Worm (Caenorhabditis elegans) whole organism, L4 larva: ENCODE measurements around the gene W06A7.2.

Source experiments
- dve-1 ChIP-seq: sonication (generic microtip); optimal IDR thresholded peaks from 2 replicates; lab custom pipeline; 2017; ENCODE audit warnings: antibody characterized with exemption, mild to moderate bottlenecking, missing genetic modification characterization, missing compliant biosample characterization; ENCODE audit not compliant: insufficient read depth
- fos-1 ChIP-seq: fragments of 150-350 bp; optimal IDR thresholded peaks from 2 replicates; lab custom pipeline; 2014; ENCODE audit warnings: missing biosample characterization, missing genetic modification characterization
- lim-7 ChIP-seq: fragments of 200-800 bp; sonication (Bioruptor generic); IDR thresholded peaks from 2 replicates; pipeline ENCODE4 v1.3.6; 2022; ENCODE audit warnings: missing genetic modification characterization, missing compliant biosample characterization
- lin-13 ChIP-seq: fragments of 150-350 bp; optimal IDR thresholded peaks from 2 replicates; lab custom pipeline; 2014; ENCODE audit warnings: missing biosample characterization, missing genetic modification reagents, missing genetic modification characterization
- mep-1 ChIP-seq: fragments of 150-350 bp; sonication (generic microtip); optimal IDR thresholded peaks from 3 replicates; lab custom pipeline; 2014; ENCODE audit warnings: missing biosample characterization, missing genetic modification characterization
- nhr-10 ChIP-seq: fragments of 150-350 bp; optimal IDR thresholded peaks from 2 replicates; lab custom pipeline; 2014; ENCODE audit warnings: missing biosample characterization, missing genetic modification characterization
- skn-1 ChIP-seq: fragments of 150-350 bp; optimal IDR thresholded peaks from 2 replicates; lab custom pipeline; 2014; ENCODE audit warnings: missing biosample characterization, missing genetic modification characterization
- unc-39 ChIP-seq: sonication (generic microtip); optimal IDR thresholded peaks from 2 replicates; lab custom pipeline; 2017; ENCODE audit warnings: missing biosample characterization, missing genetic modification characterization

DNA sequence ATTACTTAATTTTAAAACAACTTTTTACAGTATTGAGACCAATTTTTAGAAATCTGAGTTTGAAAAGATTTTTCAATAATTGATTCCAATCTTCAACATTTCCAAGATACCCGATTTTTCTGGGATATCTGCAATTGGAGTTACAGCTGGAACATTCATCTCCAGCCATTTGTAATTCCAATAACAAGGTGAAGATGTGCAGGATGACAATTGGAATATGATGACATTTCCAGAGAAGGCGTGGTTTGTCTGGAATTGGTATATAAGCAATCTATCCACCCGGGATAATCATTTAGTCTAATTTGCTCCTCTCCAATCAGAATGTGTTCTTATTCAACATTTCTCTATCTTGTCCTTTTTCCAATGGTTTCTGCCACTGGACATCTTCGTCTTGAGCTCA, 40.5 kb upstream of the W06A7.2 start, which contains the start of gene Y50E8A.11:
- TF ChIP-seq lin-13 (GFP tag; lab: Kevin White, UChicago) (no peak), lim-7 (GFP tag; lab: Robert Waterston, UW) (no peak), skn-1 (no peak), fos-1 (tag; lab: Kevin White, UChicago) (no peak), dve-1 (tag; lab: Kevin White, UChicago) (no peak), nhr-10 (tag; lab: Kevin White, UChicago) (no peak), unc-39 (tag; lab: Kevin White, UChicago) (no peak), mep-1 (tag; lab: Kevin White, UChicago) (no peak)
